Fruit fly (Drosophila melanogaster): Measurements from ENCODE around the gene CG46320.

DNA sequence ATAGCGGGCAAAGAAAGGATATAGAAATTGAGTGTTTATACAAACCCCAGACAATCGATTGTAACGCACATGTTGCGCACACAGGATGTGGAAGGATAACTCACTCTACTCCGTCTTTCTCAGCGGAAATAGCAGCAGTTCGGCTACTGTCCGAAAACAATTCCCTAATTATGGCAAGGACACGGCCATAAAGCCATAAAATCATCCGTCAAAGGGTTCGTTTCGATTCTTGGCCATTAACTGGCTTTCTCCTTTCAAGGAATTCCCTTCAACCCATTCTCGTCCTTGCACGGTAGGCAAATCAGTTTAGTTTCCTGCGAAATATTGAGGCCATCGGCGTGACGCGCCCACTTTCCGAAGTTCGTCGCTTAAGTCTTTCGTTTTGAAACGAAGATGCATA is 42.4 kb upstream of the CG46320 start:
- TF ChIP-seq CG12768 (GFP tag; optimal IDR thresholded peaks at IDR 0.05): no peak
- TF ChIP-seq pad (GFP tag; optimal IDR thresholded peaks at IDR 0.05): no peak
- TF ChIP-seq CG33017 (tag; optimal IDR thresholded peaks at IDR 0.05): no peak
- no peak for TF ChIP-seq toe (GFP tag; optimal IDR thresholded peaks at IDR 0.05)
- no peak for TF ChIP-seq CG7045 (GFP tag; optimal IDR thresholded peaks at IDR 0.05)
- TF ChIP-seq tj (GFP tag; optimal IDR thresholded peaks at IDR 0.05): no peak
- TF ChIP-seq kay (GFP tag; ENCODE audit: borderline replicate concordance): no peak
- TF ChIP-seq ovo (GFP tag; optimal IDR thresholded peaks at IDR 0.05): no peak
- no peak for TF ChIP-seq CG1620 (GFP tag; optimal IDR thresholded peaks at IDR 0.05)
- TF ChIP-seq Clk (GFP tag; optimal IDR thresholded peaks at IDR 0.05): no peak
- no peak for TF ChIP-seq bab1 (GFP tag; optimal IDR thresholded peaks at IDR 0.05)

All from whole organism, adult.